Worm (Caenorhabditis elegans) whole organism, L2 larva: Measurements from ENCODE around the gene nspd-6.
"Not testable (repeated sequence)": the region's sequence is repeated elsewhere in the genome, so short reads cannot be mapped to it uniquely, and the experiment has no call there.

Experiments used
- C34F6.9 ChIP-seq: fragments of 150-350 bp; optimal IDR thresholded peaks from 2 replicates; lab custom pipeline; 2014; ENCODE audit warnings: missing biosample characterization, missing genetic modification characterization
- F13H6.1 ChIP-seq: sonication (generic microtip); optimal IDR thresholded peaks from 2 replicates; lab custom pipeline; 2016; ENCODE audit warnings: missing genetic modification characterization, missing compliant biosample characterization
- Y55F3AM.14 ChIP-seq: fragments of 200-800 bp; sonication (Bioruptor generic); optimal IDR thresholded peaks from 2 replicates; lab custom pipeline; 2018; ENCODE audit warnings: mild to moderate bottlenecking, missing genetic modification characterization, missing compliant biosample characterization
- ZK546.5 ChIP-seq: sonication (generic microtip); optimal IDR thresholded peaks from 2 replicates; lab custom pipeline; 2017; ENCODE audit warnings: missing biosample characterization, missing genetic modification characterization
- alr-1 ChIP-seq: fragments of 150-350 bp; optimal IDR thresholded peaks from 2 replicates; lab custom pipeline; 2014; ENCODE audit warnings: missing biosample characterization, missing genetic modification characterization
- aly-2 ChIP-seq: fragments of 150-350 bp; optimal IDR thresholded peaks from 2 replicates; lab custom pipeline; 2014; ENCODE audit warnings: missing biosample characterization, missing genetic modification characterization
- ceh-82 ChIP-seq: fragments of 150-350 bp; optimal IDR thresholded peaks from 2 replicates; lab custom pipeline; 2014; ENCODE audit warnings: missing biosample characterization, missing genetic modification characterization
- crh-2 ChIP-seq: sonication (generic microtip); optimal IDR thresholded peaks from 2 replicates; lab custom pipeline; 2017; ENCODE audit warnings: missing biosample characterization, missing genetic modification characterization
- dmd-4 ChIP-seq: sonication (generic microtip); optimal IDR thresholded peaks from 2 replicates; lab custom pipeline; 2017; ENCODE audit warnings: missing biosample characterization, missing genetic modification characterization
- elt-1 ChIP-seq: fragments of 150-350 bp; optimal IDR thresholded peaks from 2 replicates; lab custom pipeline; 2014; ENCODE audit warnings: missing biosample characterization, missing genetic modification characterization
- elt-3 ChIP-seq: sonication (generic microtip); optimal IDR thresholded peaks from 2 replicates; lab custom pipeline; 2017; ENCODE audit warnings: missing biosample characterization, missing genetic modification characterization
- fos-1 ChIP-seq: fragments of 150-350 bp; optimal IDR thresholded peaks from 2 replicates; lab custom pipeline; 2014; ENCODE audit warnings: missing biosample characterization, missing genetic modification characterization
- gmeb-1 ChIP-seq: fragments of 150-350 bp; optimal IDR thresholded peaks from 2 replicates; lab custom pipeline; 2014; ENCODE audit warnings: missing biosample characterization, missing genetic modification characterization
- lin-13 ChIP-seq: fragments of 150-350 bp; optimal IDR thresholded peaks from 2 replicates; lab custom pipeline; 2014; ENCODE audit warnings: missing biosample characterization, missing genetic modification reagents, missing genetic modification characterization
- lin-39 ChIP-seq: fragments of 150-350 bp; optimal IDR thresholded peaks from 2 replicates; lab custom pipeline; 2014; ENCODE audit warnings: missing biosample characterization, missing genetic modification reagents, missing genetic modification characterization
- lsy-2 ChIP-seq, 2 experiments: fragments of 150-350 bp in 1 of 2; sonication (generic microtip) in 1 of 2; optimal IDR thresholded peaks; 2 replicates each; lab custom pipeline; 2014 to 2017; ENCODE audit warnings: missing biosample characterization in 2 of 2, missing genetic modification characterization in 2 of 2
- nhr-10 ChIP-seq: sonication (generic microtip); optimal IDR thresholded peaks from 2 replicates; lab custom pipeline; 2017; ENCODE audit warnings: missing biosample characterization, missing genetic modification characterization
- nhr-11 ChIP-seq: fragments of 150-350 bp; optimal IDR thresholded peaks from 2 replicates; lab custom pipeline; 2014; ENCODE audit warnings: missing biosample characterization, missing genetic modification characterization
- nhr-12 ChIP-seq: fragments of 150-350 bp; optimal IDR thresholded peaks from 2 replicates; lab custom pipeline; 2014; ENCODE audit warnings: missing biosample characterization, missing genetic modification characterization
- nhr-129 ChIP-seq: fragments of 150-350 bp; optimal IDR thresholded peaks from 2 replicates; lab custom pipeline; 2014; ENCODE audit warnings: missing biosample characterization, missing genetic modification characterization
- nhr-23 ChIP-seq: fragments of 150-350 bp; optimal IDR thresholded peaks from 2 replicates; lab custom pipeline; 2014; ENCODE audit warnings: missing biosample characterization, missing genetic modification reagents, missing genetic modification characterization
- nhr-25 ChIP-seq: fragments of 150-350 bp; sonication (generic microtip); optimal IDR thresholded peaks from 3 replicates; lab custom pipeline; 2014; ENCODE audit warnings: missing biosample characterization, missing genetic modification characterization
- peb-1 ChIP-seq: fragments of 150-350 bp; optimal IDR thresholded peaks from 2 replicates; lab custom pipeline; 2014; ENCODE audit warnings: missing biosample characterization, missing genetic modification characterization
- sem-4 ChIP-seq: fragments of 150-350 bp; optimal IDR thresholded peaks from 2 replicates; lab custom pipeline; 2014; ENCODE audit warnings: missing biosample characterization, missing genetic modification reagents, missing genetic modification characterization
- sma-9 ChIP-seq, 2 experiments: fragments of 150-350 bp in 1 of 2; sonication (generic microtip) in 1 of 2; optimal IDR thresholded peaks; 2 replicates each; lab custom pipeline; 2014 to 2016; ENCODE audit warnings: missing genetic modification characterization in 2 of 2, mild to moderate bottlenecking in 1 of 2, missing biosample characterization in 1 of 2, missing compliant biosample characterization in 1 of 2, missing genetic modification reagents in 1 of 2, moderate library complexity in 1 of 2
- snpc-4 ChIP-seq: fragments of 150-350 bp; optimal IDR thresholded peaks from 2 replicates; lab custom pipeline; 2014; ENCODE audit warnings: missing biosample characterization, missing genetic modification characterization
- unc-39 ChIP-seq: fragments of 150-350 bp; optimal IDR thresholded peaks from 2 replicates; lab custom pipeline; 2014; ENCODE audit warnings: missing biosample characterization, missing genetic modification characterization
- unc-55 ChIP-seq: fragments of 150-350 bp; sonication (generic microtip); optimal IDR thresholded peaks from 3 replicates; lab custom pipeline; 2014; ENCODE audit warnings: missing biosample characterization, missing genetic modification reagents, missing genetic modification characterization
- unc-62 ChIP-seq: fragments of 150-350 bp; optimal IDR thresholded peaks from 2 replicates; lab custom pipeline; 2014; ENCODE audit warnings: missing biosample characterization, missing genetic modification reagents, missing genetic modification characterization
- zag-1 ChIP-seq: fragments of 150-350 bp; optimal IDR thresholded peaks from 2 replicates; lab custom pipeline; 2014; ENCODE audit warnings: missing biosample characterization, missing genetic modification characterization
- ztf-1 ChIP-seq: fragments of 200-800 bp; sonication (Bioruptor generic); conservative IDR thresholded peaks from 2 replicates; pipeline ENCODE4 v1.3.6; 2022; ENCODE audit warnings: missing genetic modification characterization, missing compliant biosample characterization
- ztf-4 ChIP-seq: fragments of 150-350 bp; optimal IDR thresholded peaks from 2 replicates; lab custom pipeline; 2014; ENCODE audit warnings: missing biosample characterization, missing genetic modification characterization

The nspd-6 gene

DNA sequence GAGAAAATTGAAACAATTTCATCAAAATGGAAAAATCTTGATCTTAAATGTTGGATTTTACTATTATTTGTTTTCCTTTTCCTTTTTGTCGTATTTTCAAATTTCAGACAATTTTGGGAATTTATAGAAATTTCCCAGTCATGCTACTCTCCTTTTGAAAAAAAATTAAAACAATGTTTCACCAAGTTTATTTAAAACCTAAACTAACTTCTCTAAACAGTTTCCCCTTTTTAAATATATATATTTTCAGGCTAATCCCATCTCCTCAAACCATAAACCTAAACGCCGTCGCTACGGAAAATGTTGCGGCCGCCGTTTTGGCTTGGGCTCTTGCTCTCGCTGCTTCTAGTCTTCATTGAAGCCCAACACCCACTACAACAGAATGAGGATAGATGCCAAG lies 7.5 kb upstream of the nspd-6 start, which contains the start of gene lam-1:
TSS of gene lam-1 (plus strand) at position 301 of the 400 bp plus-strand sequence.
- TF ChIP-seq elt-3 (tag; lab: Kevin White, UChicago): no peak
- no peak for TF ChIP-seq dmd-4 (tag; lab: Kevin White, UChicago)
- TF ChIP-seq nhr-25 (tag; lab: Kevin White, UChicago): no peak
- TF ChIP-seq nhr-129 (tag; lab: Kevin White, UChicago): no peak
- TF ChIP-seq gmeb-1: no peak
- no peak for TF ChIP-seq ZK546.5 (tag; lab: Kevin White, UChicago)
- TF ChIP-seq ztf-1: no peak
- no peak for TF ChIP-seq peb-1 (tag; lab: Kevin White, UChicago)

- no peak for TF ChIP-seq crh-2 (tag; lab: Kevin White, UChicago)
- peak; percentile 9 for TF ChIP-seq F13H6.1 (tag; lab: Kevin White, UChicago)
- no peak for TF ChIP-seq zag-1 (tag; lab: Kevin White, UChicago)
- no peak for TF ChIP-seq Y55F3AM.14
- TF ChIP-seq nhr-129 (tag; lab: Kevin White, UChicago): peak; percentile 3
- TF ChIP-seq alr-1 (tag; lab: Kevin White, UChicago): no peak
- TF ChIP-seq snpc-4 (tag; lab: Kevin White, UChicago): no peak
- TF ChIP-seq lin-13 (GFP tag; lab: Kevin White, UChicago): no peak
- TF ChIP-seq dmd-4 (tag; lab: Kevin White, UChicago): no peak
Observed at ce11 chrIV:5171994-5172528, 6.5 kb upstream of the nspd-6 start.

DNA sequence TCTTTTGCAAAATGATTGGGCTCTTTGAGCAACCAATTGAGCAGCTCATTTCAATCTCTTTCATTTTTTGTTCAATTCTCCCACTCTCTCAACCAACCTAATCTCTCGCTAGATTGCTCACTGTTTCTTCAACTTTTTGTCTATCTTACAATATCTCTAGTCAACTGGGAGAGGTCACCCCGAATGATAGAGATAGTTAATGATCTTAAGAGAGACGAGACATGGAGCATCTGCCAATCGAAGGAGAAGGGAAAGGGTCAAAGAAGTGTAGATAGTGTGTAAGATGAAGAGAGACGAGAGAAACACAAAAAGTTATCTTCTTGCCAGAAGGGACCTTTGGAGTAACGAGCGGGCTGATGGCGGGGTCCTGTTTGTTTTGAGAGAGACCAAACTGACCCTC lies 3.8 kb upstream of the nspd-6 start:
- TF ChIP-seq ceh-82 (tag; lab: Kevin White, UChicago): no peak
- TF ChIP-seq lin-13 (GFP tag; lab: Kevin White, UChicago): no peak
- no peak for TF ChIP-seq nhr-25 (tag; lab: Kevin White, UChicago)
- peak; percentile 41 for TF ChIP-seq sma-9 (GFP tag; optimal IDR thresholded peaks at IDR 0.05; lab: Kevin White, UChicago)
- no peak for TF ChIP-seq sma-9 (tag; optimal IDR thresholded peaks at IDR 0.05; lab: Kevin White, UChicago)
- TF ChIP-seq nhr-11 (tag; lab: Kevin White, UChicago): no peak
- no peak for TF ChIP-seq ztf-4
- TF ChIP-seq elt-3 (tag; lab: Kevin White, UChicago): no peak
- no peak for TF ChIP-seq fos-1 (tag; lab: Kevin White, UChicago)
- peak; percentile 68 for TF ChIP-seq nhr-129 (tag; lab: Kevin White, UChicago)
- TF ChIP-seq unc-55: no peak
- TF ChIP-seq nhr-10 (tag; lab: Kevin White, UChicago): no peak
- peak; percentile 48 for TF ChIP-seq C34F6.9 (tag; lab: Kevin White, UChicago)
- no peak for TF ChIP-seq nhr-12 (tag; lab: Kevin White, UChicago)
- TF ChIP-seq nhr-23: no peak
- peak; percentile 68 for TF ChIP-seq F13H6.1 (tag; lab: Kevin White, UChicago)

DNA sequence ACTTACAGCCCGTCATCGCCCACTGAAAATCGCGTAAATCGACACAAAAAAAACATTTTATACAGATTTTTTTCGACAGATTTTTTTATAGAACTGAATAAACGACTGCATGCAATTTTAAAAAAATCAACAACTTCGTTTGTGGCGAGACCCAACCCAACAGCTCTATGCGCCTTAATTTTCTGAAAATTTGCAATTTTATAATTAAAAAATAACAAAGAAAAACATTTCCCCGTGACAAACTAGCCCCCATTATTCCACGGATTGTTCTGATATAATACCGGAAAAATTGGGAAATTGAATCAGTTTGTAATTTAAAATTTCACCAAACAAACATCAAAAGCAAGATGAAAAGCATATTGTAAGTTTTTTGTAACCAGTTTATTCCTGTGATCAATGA lies 504 bp upstream of the nspd-6 start, which contains the start of gene ptp-5.1:
TSS of gene ptp-5.1 (plus strand) at position 301 of the 400 bp plus-strand sequence.
- TF ChIP-seq lin-39 (tag; lab: Kevin White, UChicago) (no peak), lsy-2 (tag; optimal IDR thresholded peaks at IDR 0.05; lab: Kevin White, UChicago) (no peak), elt-1 (tag; lab: Kevin White, UChicago) (no peak), nhr-12 (tag; lab: Kevin White, UChicago) (no peak), unc-39 (no peak), sem-4 (no peak), sma-9 (GFP tag; optimal IDR thresholded peaks at IDR 0.05; lab: Kevin White, UChicago) (no peak), sma-9 (tag; optimal IDR thresholded peaks at IDR 0.05; lab: Kevin White, UChicago) (no peak), aly-2 (tag; lab: Kevin White, UChicago) (no peak)
- TF ChIP-seq, all 48 proteins: peak for 0

DNA sequence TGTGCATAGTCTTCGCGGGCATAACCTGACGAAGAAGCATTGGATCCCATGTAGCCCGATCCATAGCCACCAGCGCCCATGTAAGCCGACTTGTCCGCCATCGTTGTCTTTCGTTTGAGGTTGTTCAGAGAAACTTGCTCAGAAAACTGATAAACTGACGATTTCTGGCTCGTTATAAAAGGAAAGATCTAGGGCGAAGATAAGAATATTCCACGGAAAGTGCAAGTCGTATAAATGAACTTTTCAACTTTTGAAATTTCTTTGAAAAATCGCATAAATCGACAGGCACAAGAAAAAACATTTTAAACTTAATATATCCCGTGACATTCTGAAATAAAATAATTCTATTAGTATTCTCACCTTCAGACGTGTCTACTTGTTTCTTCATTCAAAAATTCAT lies 2.6 kb downstream of the nspd-6 start, which contains the start of the genes nspd-3 and C24D10.2:
TSS of gene nspd-3 (minus strand) at position 101 of the 400 bp plus-strand sequence.
TSS of gene C24D10.2 (plus strand) at position 399 of the 400 bp plus-strand sequence.
- not testable (repeated sequence) for TF ChIP-seq ceh-82 (tag; lab: Kevin White, UChicago); lsy-2 (tag; optimal IDR thresholded peaks at IDR 0.05; lab: Kevin White, UChicago); unc-62 (GFP tag; lab: Kevin White, UChicago)
- TF ChIP-seq, all 48 proteins: peak for 0; not testable (repeated sequence) for 48
